Worm (Caenorhabditis elegans): ENCODE measurements around the gene Y66D12A.21.

DNA sequence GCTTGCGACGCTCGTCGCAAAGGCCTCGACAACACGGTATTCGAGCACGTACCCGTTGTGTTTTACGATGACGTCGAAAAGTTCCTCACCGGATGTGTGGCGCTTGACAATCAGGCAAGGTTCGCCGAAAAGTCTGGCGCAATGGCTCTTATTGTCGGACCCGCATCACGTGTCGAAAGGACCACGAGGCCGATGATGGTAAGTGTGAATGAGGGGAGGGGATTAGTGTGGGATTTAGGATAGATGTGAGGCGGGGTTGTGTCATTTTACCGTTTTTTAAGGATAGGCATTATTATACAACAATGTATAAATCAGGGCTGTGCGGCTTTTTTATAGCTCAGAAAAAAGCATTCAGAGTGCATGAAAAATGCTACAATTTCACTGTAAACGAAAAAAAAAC, 45.3 kb downstream of the Y66D12A.21 start:
- TF ChIP-seq elt-3 (tag; optimal IDR thresholded peaks at IDR 0.05): no peak
- no peak for TF ChIP-seq ceh-39 (tag; optimal IDR thresholded peaks at IDR 0.05)
- no peak for TF ChIP-seq nhr-12 (tag; optimal IDR thresholded peaks at IDR 0.05)

Measured in whole organism, mixed stage, embryonic.